Fruit fly (Drosophila melanogaster): ENCODE results near the gene Tcs6.

dm6 chr3R:26008892-26009539 is 49.0 kb downstream of the Tcs6 start:
- TF ChIP-seq Dll (optimal IDR thresholded peaks at IDR 0.05) (no peak), psq (optimal IDR thresholded peaks at IDR 0.05) (no peak)

Measured in whole organism.